Fruit fly (Drosophila melanogaster) whole organism, embryonic: ENCODE results near the gene Mul1.

Experiments
- B-H1 ChIP-seq: fragments of 200-800 bp; sonication (Bioruptor generic); IDR thresholded peaks from 3 replicates; pipeline ENCODE4 v1.3.6; 2022; ENCODE audit warnings: missing biosample characterization, missing genetic modification characterization
- Bgb ChIP-seq: fragments of 200-800 bp; sonication (Bioruptor generic); IDR thresholded peaks from 2 replicates; pipeline ENCODE4 v1.3.6; 2022; ENCODE audit warnings: missing biosample characterization, missing genetic modification characterization; ENCODE audit not compliant: partially characterized antibody
- CG10366 ChIP-seq: fragments of 200-800 bp; sonication (Bioruptor generic); IDR thresholded peaks from 2 replicates; pipeline ENCODE4 v1.3.6; 2022; ENCODE audit warnings: missing biosample characterization, missing genetic modification characterization
- CG11456 ChIP-seq: fragments of 200-800 bp; sonication (Bioruptor generic); IDR thresholded peaks from 3 replicates; pipeline ENCODE4 v1.3.6; 2022; ENCODE audit warnings: missing biosample characterization, missing genetic modification characterization
- CG11723 ChIP-seq: fragments of 200-800 bp; sonication (Bioruptor generic); optimal IDR thresholded peaks from 2 replicates; lab custom pipeline; 2017; ENCODE audit warnings: missing biosample characterization, mild to moderate bottlenecking, missing genetic modification characterization
- CG12155 ChIP-seq: fragments of 200-800 bp; sonication (Bioruptor generic); optimal IDR thresholded peaks from 3 replicates; lab custom pipeline; 2016; ENCODE audit warnings: missing biosample characterization, missing genetic modification characterization
- CG13287 ChIP-seq: fragments of 200-800 bp; sonication (Bioruptor generic); IDR thresholded peaks from 2 replicates; pipeline ENCODE4 v1.3.6; 2022; ENCODE audit warnings: missing biosample characterization, missing genetic modification characterization; ENCODE audit not compliant: partially characterized antibody
- CG13424 ChIP-seq: fragments of 200-800 bp; sonication (Bioruptor generic); optimal IDR thresholded peaks from 2 replicates; lab custom pipeline; 2019; ENCODE audit warnings: missing biosample characterization, mild to moderate bottlenecking, missing genetic modification characterization, moderate library complexity
- CG17612 ChIP-seq: fragments of 200-800 bp; sonication (Bioruptor generic); IDR thresholded peaks from 2 replicates; pipeline ENCODE4 v1.3.6; 2022; ENCODE audit warnings: missing biosample characterization, missing genetic modification characterization
- CG17829 ChIP-seq: fragments of 200-800 bp; optimal IDR thresholded peaks from 2 replicates; lab custom pipeline; 2019; ENCODE audit warnings: missing biosample characterization, mild to moderate bottlenecking, missing genetic modification characterization, moderate library complexity
- CG18599 ChIP-seq: fragments of 200-800 bp; sonication (Bioruptor generic); optimal IDR thresholded peaks from 3 replicates; lab custom pipeline; 2017; ENCODE audit warnings: missing biosample characterization, missing genetic modification characterization, mild to moderate bottlenecking, moderate library complexity, missing genetic modification reagents
- CG2116 ChIP-seq: fragments of 200-800 bp; sonication (Bioruptor generic); optimal IDR thresholded peaks from 3 replicates; lab custom pipeline; 2018; ENCODE audit warnings: missing biosample characterization, mild to moderate bottlenecking, missing genetic modification characterization
- CG3065 ChIP-seq: fragments of 200-800 bp; sonication (Bioruptor generic); optimal IDR thresholded peaks from 2 replicates; lab custom pipeline; 2016; ENCODE audit warnings: missing biosample characterization, missing genetic modification characterization
- CG32767 ChIP-seq: fragments of 200-800 bp; sonication (Bioruptor generic); IDR thresholded peaks from 2 replicates; pipeline ENCODE4 v1.3.6; 2022; ENCODE audit warnings: missing biosample characterization, missing genetic modification characterization
- CG34224 ChIP-seq: fragments of 200-800 bp; sonication (Bioruptor generic); IDR thresholded peaks from 3 replicates; pipeline ENCODE4 v1.3.6; 2022; ENCODE audit warnings: missing biosample characterization, missing genetic modification characterization; ENCODE audit not compliant: partially characterized antibody
- CG43689 ChIP-seq: fragments of 200-800 bp; sonication (Bioruptor generic); IDR thresholded peaks from 2 replicates; pipeline ENCODE4 v1.3.6; 2022; ENCODE audit warnings: missing biosample characterization, missing genetic modification characterization
- CG4617 ChIP-seq: fragments of 200-800 bp; sonication (Bioruptor generic); optimal IDR thresholded peaks from 3 replicates; lab custom pipeline; 2016; ENCODE audit warnings: missing biosample characterization, missing genetic modification characterization, borderline replicate concordance
- CG6254 ChIP-seq: fragments of 200-800 bp; sonication (Bioruptor generic); optimal IDR thresholded peaks from 3 replicates; lab custom pipeline; 2017; ENCODE audit warnings: mild to moderate bottlenecking, missing biosample characterization, missing genetic modification reagents, missing genetic modification characterization
- CG7928 ChIP-seq: fragments of 200-800 bp; sonication (Bioruptor generic); optimal IDR thresholded peaks from 2 replicates; lab custom pipeline; 2017; ENCODE audit warnings: missing biosample characterization, mild to moderate bottlenecking, missing genetic modification characterization
- CG9609 ChIP-seq: fragments of 200-800 bp; sonication (Bioruptor generic); optimal IDR thresholded peaks from 3 replicates; lab custom pipeline; 2016; ENCODE audit warnings: missing biosample characterization, missing genetic modification characterization
- Camta ChIP-seq: fragments of 200-800 bp; sonication (Bioruptor generic); optimal IDR thresholded peaks from 2 replicates; lab custom pipeline; 2016; ENCODE audit warnings: missing biosample characterization, missing genetic modification characterization
- Dp ChIP-seq: fragments of 200-800 bp; sonication (Bioruptor generic); optimal IDR thresholded peaks from 2 replicates; lab custom pipeline; 2018; ENCODE audit warnings: missing biosample characterization, mild to moderate bottlenecking, missing genetic modification characterization, moderate library complexity
- Hmr ChIP-seq: fragments of 200-800 bp; sonication (Bioruptor generic); optimal IDR thresholded peaks from 3 replicates; lab custom pipeline; 2017; ENCODE audit warnings: mild to moderate bottlenecking, missing biosample characterization, missing genetic modification reagents, missing genetic modification characterization
- NC2β ChIP-seq: fragments of 200-800 bp; sonication (Bioruptor generic); optimal IDR thresholded peaks from 2 replicates; lab custom pipeline; 2016; ENCODE audit warnings: missing biosample characterization, missing genetic modification characterization
- Nf-YA ChIP-seq: fragments of 200-800 bp; sonication (Bioruptor generic); IDR thresholded peaks from 2 replicates; pipeline ENCODE4 v1.3.6; 2022; ENCODE audit warnings: missing biosample characterization, missing genetic modification characterization
- Sry-β ChIP-seq: fragments of 200-800 bp; sonication (Bioruptor generic); optimal IDR thresholded peaks from 2 replicates; lab custom pipeline; 2018; ENCODE audit warnings: missing biosample characterization, mild to moderate bottlenecking, missing genetic modification characterization, moderate library complexity
- TFAM ChIP-seq: fragments of 200-800 bp; sonication (Bioruptor generic); optimal IDR thresholded peaks from 2 replicates; lab custom pipeline; 2017; ENCODE audit warnings: missing biosample characterization, missing genetic modification characterization, inconsistent platforms
- Trl ChIP-seq, 3 experiments: fragments of >200 bp in 2 of 3; fragments of 200-800 bp in 1 of 3; sonication (Bioruptor generic) in 1 of 3; optimal IDR thresholded peaks; 2 replicates in 1 of 3; 3 replicates in 2 of 3; lab custom pipeline; 2016 to 2017; ENCODE audit warnings: missing biosample characterization in 1 of 3, missing genetic modification characterization in 1 of 3
- Usf ChIP-seq: fragments of 200-800 bp; sonication (Bioruptor generic); optimal IDR thresholded peaks from 2 replicates; lab custom pipeline; 2017; ENCODE audit warnings: missing genotype, missing biosample characterization, missing genetic modification characterization
- br ChIP-seq: fragments of >200 bp; optimal IDR thresholded peaks from 2 replicates; lab custom pipeline; 2017
- cato ChIP-seq: fragments of 200-800 bp; sonication (Bioruptor generic); optimal IDR thresholded peaks from 2 replicates; lab custom pipeline; 2016; ENCODE audit warnings: missing biosample characterization, missing genetic modification characterization, borderline replicate concordance
- dpn ChIP-seq, 2 experiments: fragments of 200-800 bp; sonication (Bioruptor generic); optimal IDR thresholded peaks; 3 replicates each; lab custom pipeline; 2016; ENCODE audit warnings: missing biosample characterization in 2 of 2, missing genetic modification characterization in 2 of 2
- esg ChIP-seq: fragments of 200-800 bp; sonication (Bioruptor generic); conservative IDR thresholded peaks from 2 replicates; pipeline ENCODE4 v1.3.6; 2022; ENCODE audit warnings: missing biosample characterization, missing genetic modification characterization
- fd3F ChIP-seq: fragments of 200-800 bp; sonication (Bioruptor generic); optimal IDR thresholded peaks from 2 replicates; lab custom pipeline; 2018; ENCODE audit warnings: missing biosample characterization, mild to moderate bottlenecking, missing genetic modification characterization, moderate library complexity
- gcm ChIP-seq: fragments of 200-800 bp; sonication (Bioruptor generic); optimal IDR thresholded peaks from 2 replicates; lab custom pipeline; 2019; ENCODE audit warnings: missing biosample characterization, mild to moderate bottlenecking, missing genetic modification characterization, moderate library complexity
- grau ChIP-seq: fragments of 200-800 bp; optimal IDR thresholded peaks from 3 replicates; lab custom pipeline; 2019; ENCODE audit warnings: missing biosample characterization, mild to moderate bottlenecking, missing genetic modification characterization, moderate library complexity
- grn ChIP-seq: fragments of 200-800 bp; sonication (Bioruptor generic); optimal IDR thresholded peaks from 3 replicates; lab custom pipeline; 2017; ENCODE audit warnings: missing biosample characterization, missing genetic modification characterization
- gro ChIP-seq: fragments of 200-800 bp; sonication (Bioruptor generic); optimal IDR thresholded peaks from 2 replicates; lab custom pipeline; 2016; ENCODE audit warnings: missing biosample characterization, missing genetic modification characterization
- inv ChIP-seq: fragments of 200-800 bp; sonication (Bioruptor generic); IDR thresholded peaks from 2 replicates; pipeline ENCODE4 v1.3.6; 2022; ENCODE audit warnings: missing biosample characterization, missing genetic modification characterization; ENCODE audit not compliant: partially characterized antibody
- ken ChIP-seq: fragments of 200-800 bp; sonication (Bioruptor generic); IDR thresholded peaks from 3 replicates; pipeline ENCODE4 v1.3.6; 2022; ENCODE audit warnings: missing biosample characterization, missing genetic modification characterization
- nerfin-2 ChIP-seq: fragments of 200-800 bp; sonication (Bioruptor generic); IDR thresholded peaks from 2 replicates; pipeline ENCODE4 v1.3.6; 2022; ENCODE audit warnings: missing biosample characterization, missing genetic modification characterization; ENCODE audit not compliant: partially characterized antibody
- nom ChIP-seq: fragments of 200-800 bp; sonication (Bioruptor generic); optimal IDR thresholded peaks from 2 replicates; lab custom pipeline; 2017; ENCODE audit warnings: missing biosample characterization, missing genetic modification characterization, mild to moderate bottlenecking, moderate library complexity, missing genetic modification reagents
- pros ChIP-seq: fragments of 200-800 bp; sonication (Bioruptor generic); optimal IDR thresholded peaks from 3 replicates; lab custom pipeline; 2019; ENCODE audit warnings: missing biosample characterization, mild to moderate bottlenecking, missing genetic modification characterization, moderate library complexity
- pzg ChIP-seq: fragments of 200-800 bp; sonication (Bioruptor generic); optimal IDR thresholded peaks from 3 replicates; lab custom pipeline; 2018; ENCODE audit warnings: missing biosample characterization, mild to moderate bottlenecking, missing genetic modification characterization, moderate library complexity
- sima ChIP-seq: fragments of 200-800 bp; sonication (Bioruptor generic); optimal IDR thresholded peaks from 2 replicates; lab custom pipeline; 2016; ENCODE audit warnings: missing biosample characterization, missing genetic modification characterization
- stc ChIP-seq: fragments of 200-800 bp; sonication (Bioruptor generic); IDR thresholded peaks from 2 replicates; pipeline ENCODE4 v1.3.6; 2022; ENCODE audit warnings: missing biosample characterization, missing genetic modification characterization
- wek ChIP-seq: fragments of 200-800 bp; sonication (Bioruptor generic); optimal IDR thresholded peaks from 3 replicates; lab custom pipeline; 2018; ENCODE audit warnings: missing biosample characterization, mild to moderate bottlenecking, missing genetic modification characterization, moderate library complexity
- zfh1 ChIP-seq: fragments of 200-800 bp; sonication (Bioruptor generic); IDR thresholded peaks from 3 replicates; pipeline ENCODE4 v1.3.6; 2022; ENCODE audit warnings: missing biosample characterization, missing genetic modification characterization

Mul1 gene

DNA sequence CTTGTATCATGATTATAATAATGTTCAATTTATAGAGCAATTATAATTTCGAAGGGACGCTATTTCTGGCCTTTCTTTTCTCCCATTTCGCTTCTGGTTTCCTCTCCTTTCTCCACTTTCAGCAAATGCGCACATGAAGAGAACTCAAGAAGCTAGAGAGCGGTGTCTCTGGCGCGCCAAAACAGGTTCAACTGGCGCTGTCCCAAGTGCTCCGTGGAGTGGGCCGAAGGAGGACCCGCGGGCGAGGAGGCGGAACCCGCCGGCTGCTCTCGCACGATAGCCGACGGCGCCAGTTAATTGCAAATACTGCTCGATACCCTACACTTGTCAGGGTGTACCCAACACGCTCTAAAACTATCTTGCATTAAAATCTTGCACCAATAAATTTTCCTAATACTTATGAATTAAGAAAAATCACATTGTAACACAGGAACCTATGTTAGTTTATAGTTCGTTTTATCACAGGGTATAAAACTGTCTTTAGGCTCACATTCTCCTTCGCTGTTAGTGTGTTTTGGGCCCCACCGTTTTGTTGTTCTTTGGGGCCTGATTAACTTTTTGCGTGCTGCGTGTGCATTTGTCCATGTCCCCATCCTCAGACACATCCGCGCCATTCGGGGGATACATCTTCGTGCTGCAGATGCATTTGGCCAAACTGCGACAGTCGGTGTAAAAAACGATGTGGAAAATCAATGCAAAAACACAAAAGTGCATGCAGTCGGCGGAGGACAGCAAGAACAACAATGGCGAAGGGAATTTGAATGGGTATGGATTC is 49.2 kb downstream of the Mul1 start (continued):
- TF ChIP-seq Usf (peak; percentile 80), br (no peak), CG13287 (no peak), Nf-YA (GFP tag; lab: Robert Waterston, UW) (peak; percentile 91), CG7928 (GFP tag; lab: Kevin White, UChicago) (peak; percentile 64), CG32767 (peak; percentile 90), Sry-β (no peak), sima (GFP tag; lab: Kevin White, UChicago) (peak; percentile 39), CG43689 (GFP tag; lab: Robert Waterston, UW) (peak; percentile 86), TFAM (no peak), NC2β (GFP tag; lab: Kevin White, UChicago) (peak; percentile 77), esg (GFP tag; lab: Robert Waterston, UW) (peak; percentile 92), CG13424 (tag; lab: Kevin White, UChicago) (peak; percentile 90), CG12155 (GFP tag; lab: Kevin White, UChicago) (peak; percentile 80), Hmr (GFP tag; lab: Kevin White, UChicago) (peak; percentile 88), stc (peak; percentile 91), cato (GFP tag; lab: Kevin White, UChicago) (peak; percentile 71), B-H1 (GFP tag; lab: Robert Waterston, UW) (peak; percentile 85), zfh1 (GFP tag; lab: Robert Waterston, UW) (peak; percentile 89), CG11723 (GFP tag; lab: Kevin White, UChicago) (peak; percentile 49), CG18599 (GFP tag; lab: Kevin White, UChicago) (peak; percentile 90), gro (peak; percentile 90), nom (GFP tag; lab: Kevin White, UChicago) (peak; percentile 84), Bgb (no peak), CG9609 (GFP tag; lab: Kevin White, UChicago) (peak; percentile 90), CG2116 (GFP tag; lab: Kevin White, UChicago) (peak; percentile 13), pros (GFP tag; lab: Kevin White, UChicago) (no peak), dpn (GFP tag; optimal IDR thresholded peaks at IDR 0.05; lab: Kevin White, UChicago) (peak; percentile 83 to 89), Dp (GFP tag; lab: Kevin White, UChicago) (no peak), CG3065 (GFP tag; lab: Kevin White, UChicago) (peak; percentile 65), grn (GFP tag; lab: Kevin White, UChicago) (no peak), CG17612 (peak; percentile 88), CG10366 (GFP tag; lab: Robert Waterston, UW) (peak; percentile 96), gcm (GFP tag; lab: Kevin White, UChicago) (peak; percentile 45), pzg (GFP tag; lab: Kevin White, UChicago) (peak; percentile 5), Camta (GFP tag; lab: Kevin White, UChicago) (peak; percentile 66), grau (peak; percentile 85), inv (GFP tag; lab: Robert Waterston, UW) (no peak), Trl (optimal IDR thresholded peaks at IDR 0.05; lab: Kevin White, UChicago) (peak in 1 of 2 experiments; percentile 9), Trl (GFP tag; optimal IDR thresholded peaks at IDR 0.05; lab: Kevin White, UChicago) (peak; percentile 71), CG6254 (GFP tag; lab: Kevin White, UChicago) (peak; percentile 54), ken (peak; percentile 94), CG4617 (GFP tag; lab: Kevin White, UChicago) (peak; percentile 31), fd3F (GFP tag; lab: Kevin White, UChicago) (peak; percentile 90), CG17829 (peak; percentile 59), CG34224 (GFP tag; lab: Robert Waterston, UW) (no peak), CG11456 (GFP tag; lab: Robert Waterston, UW) (peak; percentile 97), nerfin-2 (GFP tag; lab: Robert Waterston, UW) (no peak), wek (GFP tag; lab: Kevin White, UChicago) (peak; percentile 22)
